Worm (Caenorhabditis elegans) whole organism, young adult: ENCODE measurements around the gene srw-137.

ENCODE experiments used
- B0035.1 ChIP-seq: sonication (generic microtip); optimal IDR thresholded peaks from 2 replicates; lab custom pipeline; 2016; ENCODE audit warnings: missing genetic modification characterization, mild to moderate bottlenecking, missing compliant biosample characterization, missing genotype, missing genetic modification reagents
- C06A6.2 ChIP-seq: fragments of 200-800 bp; sonication (Bioruptor generic); conservative IDR thresholded peaks from 2 replicates; pipeline ENCODE4 v1.3.6; 2022; ENCODE audit warnings: missing genetic modification characterization, missing compliant biosample characterization
- D2030.7 ChIP-seq: fragments of 200-800 bp; sonication (Bioruptor generic); IDR thresholded peaks from 2 replicates; pipeline ENCODE4 v1.3.6; 2022; ENCODE audit warnings: missing genetic modification reagents, missing genetic modification characterization, missing compliant biosample characterization
- F55B11.4 ChIP-seq: sonication (generic microtip); optimal IDR thresholded peaks from 2 replicates; lab custom pipeline; 2016; ENCODE audit warnings: missing compliant biosample characterization, missing genetic modification characterization, borderline replicate concordance; ENCODE audit not compliant: insufficient read depth
- F57A8.1 ChIP-seq: fragments of 200-800 bp; sonication (Bioruptor generic); optimal IDR thresholded peaks from 2 replicates; lab custom pipeline; 2018; ENCODE audit warnings: mild to moderate bottlenecking, missing genetic modification characterization, moderate library complexity, missing compliant biosample characterization
- K12H6.12 ChIP-seq: fragments of 200-800 bp; sonication (Bioruptor generic); optimal IDR thresholded peaks from 2 replicates; lab custom pipeline; 2018; ENCODE audit warnings: mild to moderate bottlenecking, missing genetic modification characterization, missing compliant biosample characterization
- T07F8.4 ChIP-seq: sonication (generic microtip); optimal IDR thresholded peaks from 2 replicates; lab custom pipeline; 2016; ENCODE audit warnings: mild to moderate bottlenecking, missing genetic modification characterization, moderate library complexity, missing compliant biosample characterization
- Y53G8AR.9 ChIP-seq: fragments of 200-800 bp; sonication (Bioruptor generic); conservative IDR thresholded peaks from 2 replicates; pipeline ENCODE4 v1.3.6; 2022; ENCODE audit warnings: missing genetic modification reagents, missing genetic modification characterization, missing compliant biosample characterization
- Y67H2A.10 ChIP-seq: fragments of 200-800 bp; sonication (Bioruptor generic); conservative IDR thresholded peaks from 2 replicates; pipeline ENCODE4 v1.3.6; 2022; ENCODE audit warnings: missing genetic modification reagents, missing genetic modification characterization, missing compliant biosample characterization
- aptf-2 ChIP-seq: fragments of 200-800 bp; sonication (Bioruptor generic); conservative IDR thresholded peaks from 2 replicates; pipeline ENCODE4 v1.3.6; 2022; ENCODE audit warnings: missing genetic modification reagents, missing genetic modification characterization, missing compliant biosample characterization
- atf-7 ChIP-seq: sonication (generic microtip); optimal IDR thresholded peaks from 2 replicates; lab custom pipeline; 2017; ENCODE audit warnings: mild to moderate bottlenecking, missing genetic modification characterization, missing compliant biosample characterization
- athp-1 ChIP-seq: sonication (generic microtip); optimal IDR thresholded peaks from 2 replicates; lab custom pipeline; 2017; ENCODE audit warnings: mild to moderate bottlenecking, missing genetic modification characterization, missing compliant biosample characterization
- attf-6 ChIP-seq: fragments of 200-800 bp; sonication (Bioruptor generic); IDR thresholded peaks from 2 replicates; pipeline ENCODE4 v1.3.6; 2022; ENCODE audit warnings: missing genetic modification reagents, missing genetic modification characterization, missing compliant biosample characterization
- bed-1 ChIP-seq: fragments of 200-800 bp; sonication (Bioruptor generic); IDR thresholded peaks from 2 replicates; pipeline ENCODE4 v1.3.6; 2022; ENCODE audit warnings: missing genetic modification reagents, missing genetic modification characterization, missing compliant biosample characterization
- ceh-100 ChIP-seq: fragments of 200-800 bp; sonication (Bioruptor generic); IDR thresholded peaks from 2 replicates; pipeline ENCODE4 v1.3.6; 2022; ENCODE audit warnings: missing genetic modification reagents, missing genetic modification characterization, missing compliant biosample characterization
- ceh-91 ChIP-seq: fragments of 200-800 bp; sonication (Bioruptor generic); IDR thresholded peaks from 2 replicates; pipeline ENCODE4 v1.3.6; 2022; ENCODE audit warnings: missing genetic modification reagents, missing genetic modification characterization, missing compliant biosample characterization
- dpl-1 ChIP-seq: fragments of 150-350 bp; optimal IDR thresholded peaks from 2 replicates; lab custom pipeline; 2014; ENCODE audit warnings: missing biosample characterization, missing genetic modification reagents, missing genetic modification characterization
- fkh-3 ChIP-seq: sonication (generic microtip); optimal IDR thresholded peaks from 2 replicates; lab custom pipeline; 2016; ENCODE audit warnings: mild to moderate bottlenecking, missing genetic modification characterization, missing compliant biosample characterization
- gei-17 ChIP-seq: fragments of 200-800 bp; sonication (Bioruptor generic); optimal IDR thresholded peaks from 2 replicates; lab custom pipeline; 2018; ENCODE audit warnings: mild to moderate bottlenecking, missing genetic modification characterization, missing compliant biosample characterization
- hlh-26 ChIP-seq: fragments of 200-800 bp; sonication (Bioruptor generic); conservative IDR thresholded peaks from 2 replicates; pipeline ENCODE4 v1.3.6; 2022; ENCODE audit warnings: missing genetic modification reagents, missing genetic modification characterization, missing compliant biosample characterization
- hmg-1.2 ChIP-seq: fragments of 200-800 bp; sonication (Bioruptor generic); IDR thresholded peaks from 2 replicates; pipeline ENCODE4 v1.3.6; 2022; ENCODE audit warnings: missing genetic modification reagents, missing genetic modification characterization, missing compliant biosample characterization
- lir-1 ChIP-seq: fragments of 200-800 bp; sonication (Bioruptor generic); conservative IDR thresholded peaks from 2 replicates; pipeline ENCODE4 v1.3.6; 2022; ENCODE audit warnings: missing genetic modification reagents, missing genetic modification characterization, missing compliant biosample characterization
- nfya-1 ChIP-seq: sonication (generic microtip); optimal IDR thresholded peaks from 2 replicates; lab custom pipeline; 2017; ENCODE audit warnings: antibody characterized with exemption, missing compliant biosample characterization, missing genetic modification characterization, borderline replicate concordance; ENCODE audit not compliant: insufficient read depth
- nfyb-1 ChIP-seq: fragments of 200-800 bp; sonication (Bioruptor generic); IDR thresholded peaks from 2 replicates; pipeline ENCODE4 v1.3.6; 2022; ENCODE audit warnings: missing genetic modification reagents, missing genetic modification characterization, missing compliant biosample characterization
- nhr-120 ChIP-seq: fragments of 200-800 bp; sonication (Bioruptor generic); IDR thresholded peaks from 2 replicates; pipeline ENCODE4 v1.3.6; 2022; ENCODE audit warnings: missing genetic modification characterization, missing compliant biosample characterization
- nhr-27 ChIP-seq: fragments of 200-800 bp; sonication (Bioruptor generic); optimal IDR thresholded peaks from 2 replicates; lab custom pipeline; 2018; ENCODE audit warnings: mild to moderate bottlenecking, missing genetic modification characterization, moderate library complexity, missing compliant biosample characterization
- nhr-80 ChIP-seq: sonication (generic microtip); optimal IDR thresholded peaks from 2 replicates; lab custom pipeline; 2016; ENCODE audit warnings: missing genetic modification characterization, missing compliant biosample characterization
- pha-4 ChIP-seq: fragments of 150-350 bp; sonication (generic microtip); optimal IDR thresholded peaks from 2 replicates; lab custom pipeline; 2014; ENCODE audit warnings: missing biosample characterization, missing genetic modification reagents, missing genetic modification characterization
- sdz-38 ChIP-seq: sonication (generic microtip); optimal IDR thresholded peaks from 2 replicates; lab custom pipeline; 2016; ENCODE audit warnings: missing genotype, missing genetic modification characterization, missing compliant biosample characterization
- snpc-1.1 ChIP-seq: sonication (generic microtip); optimal IDR thresholded peaks from 2 replicates; lab custom pipeline; 2017; ENCODE audit warnings: missing genetic modification characterization, mild to moderate bottlenecking, missing compliant biosample characterization, antibody characterized with exemption, moderate library complexity, missing genotype, missing genetic modification reagents; ENCODE audit not compliant: insufficient read depth
- snpc-1.3 ChIP-seq: sonication (generic microtip); optimal IDR thresholded peaks from 2 replicates; lab custom pipeline; 2017; ENCODE audit warnings: missing genetic modification characterization, mild to moderate bottlenecking, missing compliant biosample characterization, antibody characterized with exemption, moderate library complexity, missing genotype, missing genetic modification reagents; ENCODE audit not compliant: insufficient read depth
- snpc-3.4 ChIP-seq: sonication (generic microtip); optimal IDR thresholded peaks from 2 replicates; lab custom pipeline; 2017; ENCODE audit warnings: missing genetic modification characterization, mild to moderate bottlenecking, missing compliant biosample characterization, antibody characterized with exemption, moderate library complexity, missing genotype, missing genetic modification reagents
- somi-1 ChIP-seq: fragments of 200-800 bp; sonication (Bioruptor generic); optimal IDR thresholded peaks from 2 replicates; lab custom pipeline; 2018; ENCODE audit warnings: mild to moderate bottlenecking, missing genetic modification characterization, missing compliant biosample characterization
- sptf-2 ChIP-seq: fragments of 200-800 bp; sonication (Bioruptor generic); optimal IDR thresholded peaks from 2 replicates; lab custom pipeline; 2018; ENCODE audit warnings: mild to moderate bottlenecking, missing genetic modification characterization, missing compliant biosample characterization
- tbx-9 ChIP-seq: sonication (generic microtip); optimal IDR thresholded peaks from 2 replicates; lab custom pipeline; 2016; ENCODE audit warnings: borderline replicate concordance, missing genetic modification characterization, inconsistent platforms, missing compliant biosample characterization
- unc-130 ChIP-seq: sonication (generic microtip); optimal IDR thresholded peaks from 2 replicates; lab custom pipeline; 2016; ENCODE audit warnings: missing genetic modification reagents, missing genetic modification characterization, missing compliant biosample characterization
- xnd-1 ChIP-seq: sonication (generic microtip); optimal IDR thresholded peaks from 2 replicates; lab custom pipeline; 2016; ENCODE audit warnings: missing genotype, missing genetic modification reagents, missing genetic modification characterization, missing compliant biosample characterization
- ztf-25 ChIP-seq: fragments of 200-800 bp; sonication (Bioruptor generic); IDR thresholded peaks from 2 replicates; pipeline ENCODE4 v1.3.6; 2022; ENCODE audit warnings: missing genetic modification reagents, missing genetic modification characterization, missing compliant biosample characterization
- ztf-3 ChIP-seq: fragments of 200-800 bp; sonication (Bioruptor generic); optimal IDR thresholded peaks from 2 replicates; lab custom pipeline; 2018; ENCODE audit warnings: mild to moderate bottlenecking, missing genetic modification characterization, missing compliant biosample characterization

srw-137 gene

ce11 chrV:2941405-2941804 is 2.4 kb downstream of the srw-137 start, which contains the start of gene srw-143:
Gene srw-143 (minus strand): TSS chrV:2941505.
- TF ChIP-seq athp-1 (tag; lab: Kevin White, UChicago) (no peak), lir-1 (no peak), unc-130 (no peak)

ce11 chrV:2938497-2938896 is 5.3 kb downstream of the srw-137 start, which contains the start of gene srw-141:
Gene srw-141 (minus strand): TSS chrV:2938597.
- TF ChIP-seq tbx-9 (tag; lab: Kevin White, UChicago) = no peak
- TF ChIP-seq F55B11.4 (tag; lab: Kevin White, UChicago) = no peak
- TF ChIP-seq C06A6.2 (GFP tag; lab: Robert Waterston, UW) = no peak
- no peak for TF ChIP-seq B0035.1 (tag; lab: Kevin White, UChicago)
- no peak for TF ChIP-seq ztf-3 (GFP tag; lab: Kevin White, UChicago)
- TF ChIP-seq nfya-1 = no peak
- TF ChIP-seq T07F8.4 (tag; lab: Kevin White, UChicago) = no peak
- TF ChIP-seq nhr-120 (GFP tag; lab: Robert Waterston, UW) = no peak
- TF ChIP-seq pha-4 (tag; lab: Kevin White, UChicago) = no peak
- no peak for TF ChIP-seq sdz-38 (tag; lab: Kevin White, UChicago)
- TF ChIP-seq ceh-91 (GFP tag; lab: Robert Waterston, UW) = no peak
- TF ChIP-seq attf-6 = no peak
- no peak for TF ChIP-seq Y67H2A.10 (GFP tag; lab: Robert Waterston, UW)
- no peak for TF ChIP-seq D2030.7 (GFP tag; lab: Robert Waterston, UW)
- TF ChIP-seq K12H6.12 = no peak
- TF ChIP-seq nfyb-1 = no peak
- TF ChIP-seq dpl-1 (GFP tag; lab: Kevin White, UChicago) = no peak

DNA sequence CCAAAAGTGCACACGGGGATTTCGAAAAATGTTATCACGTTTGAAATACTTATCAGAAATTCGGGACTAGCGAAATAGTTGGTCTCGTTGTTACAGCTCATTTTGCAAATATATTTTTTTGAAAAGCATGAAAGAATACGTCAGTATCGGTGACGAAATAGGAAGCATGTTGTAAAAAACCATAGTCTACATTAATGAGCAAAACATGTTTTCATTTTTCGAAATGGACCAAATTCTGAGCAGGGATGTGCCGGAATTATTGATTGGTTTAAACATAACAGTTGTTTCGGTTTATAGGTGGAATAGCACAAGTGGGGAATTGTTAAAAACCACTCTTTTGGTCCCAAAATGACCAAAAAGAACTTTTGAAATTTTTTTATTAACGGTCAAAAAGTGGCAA is 9.7 kb downstream of the srw-137 start, which contains the start of gene srh-247:
Gene srh-247, minus strand, starts transcription at position 101 of the 400 bp plus-strand sequence.
- TF ChIP-seq hlh-26 (no peak), bed-1 (GFP tag; lab: Robert Waterston, UW) (no peak), sdz-38 (tag; lab: Kevin White, UChicago) (no peak), F57A8.1 (GFP tag; lab: Kevin White, UChicago) (no peak), C06A6.2 (GFP tag; lab: Robert Waterston, UW) (no peak), nhr-27 (no peak), ceh-100 (GFP tag; lab: Robert Waterston, UW) (no peak), aptf-2 (GFP tag; lab: Robert Waterston, UW) (no peak), snpc-3.4 (tag; lab: Kevin White, UChicago) (no peak), somi-1 (no peak), atf-7 (tag; lab: Kevin White, UChicago) (no peak), xnd-1 (tag; lab: Kevin White, UChicago) (no peak)

DNA sequence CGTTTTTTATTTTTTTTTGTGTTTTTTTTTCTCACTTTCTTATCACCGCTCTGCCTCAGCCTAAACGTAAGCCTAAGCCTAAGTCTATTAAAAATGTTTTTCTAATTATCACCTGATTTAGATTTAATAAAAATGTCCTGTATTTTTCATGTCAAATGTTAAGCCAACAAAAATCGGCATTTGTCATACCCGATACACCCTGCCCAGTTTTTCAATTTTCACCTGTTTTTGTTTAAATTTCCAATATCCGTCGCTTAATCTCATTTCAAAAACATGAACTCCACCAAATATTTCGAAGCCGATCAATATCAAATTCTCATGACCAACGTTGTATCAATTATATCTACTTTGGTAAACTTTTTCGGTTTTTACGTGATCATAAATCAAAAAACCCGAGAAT is 12.5 kb downstream of the srw-137 start, which contains the start of gene C31B8.1:
Gene C31B8.1, plus strand, starts transcription at position 301 of the 400 bp plus-strand sequence.
- TF ChIP-seq hmg-1.2 (GFP tag; lab: Robert Waterston, UW) (no peak), ztf-25 (GFP tag; lab: Robert Waterston, UW) (no peak), nhr-80 (tag; lab: Kevin White, UChicago) (no peak), fkh-3 (tag; lab: Kevin White, UChicago) (no peak), snpc-1.3 (tag; lab: Kevin White, UChicago) (no peak), gei-17 (no peak), sptf-2 (GFP tag; lab: Kevin White, UChicago) (no peak), snpc-1.1 (tag; lab: Kevin White, UChicago) (no peak), Y53G8AR.9 (GFP tag; lab: Robert Waterston, UW) (no peak)
